Worm (Caenorhabditis elegans): ENCODE results near the gene T19D12.9.
A peak's percentile ranks its signal among the peaks of the same experiment; 100 is the strongest.
"Not testable (repeated sequence)": the region's sequence is repeated elsewhere in the genome, so short reads cannot be mapped to it uniquely, and the experiment has no call there.

The T19D12.9 gene

ce11 chrII:6629775-6630174 lies 24.4 kb downstream of the T19D12.9 start:
- TF ChIP-seq snpc-1.2 (GFP tag; IDR thresholded peaks at IDR 0.05) (no peak), zag-1 (tag; optimal IDR thresholded peaks at IDR 0.05) (no peak), lir-3 (tag; optimal IDR thresholded peaks at IDR 0.05) (no peak), mdt-29 (GFP tag; IDR thresholded peaks at IDR 0.05) (no peak), nhr-28 (tag; optimal IDR thresholded peaks at IDR 0.05) (peak; percentile 52), ZK337.2 (GFP tag; IDR thresholded peaks at IDR 0.05) (no peak), dmd-6 (GFP tag; IDR thresholded peaks at IDR 0.05) (peak; percentile 35; the same call in 1 of the 2 replicates), pqm-1 (tag; optimal IDR thresholded peaks at IDR 0.05) (peak; percentile 59), Y5F2A.4 (GFP tag; optimal IDR thresholded peaks at IDR 0.05) (no peak), pha-4 (GFP tag; IDR thresholded peaks at IDR 0.05) (no peak), pha-4 (tag; optimal IDR thresholded peaks at IDR 0.05) (no peak), T20F7.1 (GFP tag; optimal IDR thresholded peaks at IDR 0.05) (peak; percentile 26), hif-1 (tag; optimal IDR thresholded peaks at IDR 0.05) (no peak), lin-15B (tag; optimal IDR thresholded peaks at IDR 0.05) (no peak), daf-16 (GFP tag; optimal IDR thresholded peaks at IDR 0.05) (no peak), daf-16 (tag; optimal IDR thresholded peaks at IDR 0.05) (peak; percentile 1), ceh-28 (tag; optimal IDR thresholded peaks at IDR 0.05) (no peak)

ce11 chrII:6628397-6628796 lies 25.8 kb downstream of the T19D12.9 start:
- 0 out of 2 replicates have a peak, but pooled peaks have one; percentile 25 for TF ChIP-seq php-3 (GFP tag; IDR thresholded peaks at IDR 0.05)
- TF ChIP-seq egl-43 (GFP tag; IDR thresholded peaks at IDR 0.05), result no peak
- TF ChIP-seq dve-1 (tag; optimal IDR thresholded peaks at IDR 0.05; ENCODE audit: insufficient read depth), result peak; percentile 5
- no peak for TF ChIP-seq rbr-2 (tag; optimal IDR thresholded peaks at IDR 0.05)
- peak; percentile 83 for TF ChIP-seq pqm-1 (tag; optimal IDR thresholded peaks at IDR 0.05)
- peak; percentile 42 for TF ChIP-seq nhr-28 (tag; optimal IDR thresholded peaks at IDR 0.05)
- no peak for TF ChIP-seq set-16 (GFP tag; IDR thresholded peaks at IDR 0.05)

ce11 chrII:6627182-6627581 lies 27.0 kb downstream of the T19D12.9 start, which contains the start of the genes F54H5.5 and F54H5.2:
Gene F54H5.5, minus strand, starts transcription at chrII:6627282.
Gene F54H5.2, plus strand, starts transcription at chrII:6627484.
- TF ChIP-seq saeg-2 (GFP tag; IDR thresholded peaks at IDR 0.05); unc-62 (GFP tag; optimal IDR thresholded peaks at IDR 0.05 in 1 of 2); unc-62 (tag; optimal IDR thresholded peaks at IDR 0.05); ces-1 (GFP tag; optimal IDR thresholded peaks at IDR 0.05): not testable (repeated sequence)

- TF ChIP-seq F10B5.3 (tag; optimal IDR thresholded peaks at IDR 0.05) (no peak), dmd-9 (GFP tag; IDR thresholded peaks at IDR 0.05) (no peak), jun-1 (tag; optimal IDR thresholded peaks at IDR 0.05) (no peak), F49E8.2 (tag; optimal IDR thresholded peaks at IDR 0.05; ENCODE audit: borderline replicate concordance) (no peak), ztf-11 (tag; optimal IDR thresholded peaks at IDR 0.05) (no peak), fos-1 (tag; optimal IDR thresholded peaks at IDR 0.05) (no peak), nhr-48 (tag; optimal IDR thresholded peaks at IDR 0.05) (no peak), zip-2 (tag; optimal IDR thresholded peaks at IDR 0.05) (no peak), pqm-1 (tag; optimal IDR thresholded peaks at IDR 0.05) (peak; percentile 25), dve-1 (tag; optimal IDR thresholded peaks at IDR 0.05; ENCODE audit: insufficient read depth) (peak; percentile 48), daf-12 (tag; optimal IDR thresholded peaks at IDR 0.05) (no peak), lin-1 (GFP tag; IDR thresholded peaks at IDR 0.05) (no peak), ceh-44 (GFP tag; IDR thresholded peaks at IDR 0.05) (no peak), daf-16 (GFP tag; optimal IDR thresholded peaks at IDR 0.05) (no peak), daf-16 (tag; optimal IDR thresholded peaks at IDR 0.05) (peak; percentile 9)
These were observed 28.9 kb downstream of the T19D12.9 start, which contains the start of gene F54H5.14 for ce11 chrII:6625302-6625701. Gene F54H5.14, minus strand, starts transcription at chrII:6625402.

All from whole organism, L4 larva.